Worm (Caenorhabditis elegans): ENCODE measurements around the gene C44C10.5.

ce11 chrX:11693092-11693491 lies 2.8 kb downstream of the C44C10.5 start, which contains the start of gene smcl-1:
- TF ChIP-seq nhr-237 (tag; optimal IDR thresholded peaks at IDR 0.05) (no peak), ces-1 (GFP tag; optimal IDR thresholded peaks at IDR 0.05) (no peak), F26F4.8 (GFP tag; conservative IDR thresholded peaks at IDR 0.05) (no peak), mep-1 (tag; optimal IDR thresholded peaks at IDR 0.05) (no peak), mxl-3 (GFP tag; optimal IDR thresholded peaks at IDR 0.05) (peak; percentile 72), nhr-11 (tag; optimal IDR thresholded peaks at IDR 0.05) (no peak), nhr-25 (tag; optimal IDR thresholded peaks at IDR 0.05; ENCODE audit: borderline replicate concordance, insufficient read depth) (no peak), daf-12 (tag; optimal IDR thresholded peaks at IDR 0.05) (no peak), fos-1 (tag; optimal IDR thresholded peaks at IDR 0.05) (no peak), daf-16 (GFP tag; optimal IDR thresholded peaks at IDR 0.05) (no peak), daf-16 (tag; optimal IDR thresholded peaks at IDR 0.05) (no peak), F49E8.2 (tag; optimal IDR thresholded peaks at IDR 0.05; ENCODE audit: borderline replicate concordance) (no peak), aha-1 (tag) (peak; percentile 80), lsy-2 (tag; optimal IDR thresholded peaks at IDR 0.05) (no peak), R02D3.7 (tag; optimal IDR thresholded peaks at IDR 0.05) (no peak)
